Worm (Caenorhabditis elegans): ENCODE data around the gene T08H10.3.

- TF ChIP-seq skn-1 (tag; optimal IDR thresholded peaks at IDR 0.05) (no peak), madf-9 (GFP tag; conservative IDR thresholded peaks at IDR 0.05) (no peak), unc-39 (tag; optimal IDR thresholded peaks at IDR 0.05) (no peak), saeg-2 (GFP tag; IDR thresholded peaks at IDR 0.05) (no peak), dmd-6 (GFP tag; IDR thresholded peaks at IDR 0.05) (no peak), ceh-20 (GFP tag; IDR thresholded peaks at IDR 0.05) (no peak), nhr-77 (tag; optimal IDR thresholded peaks at IDR 0.05) (no peak)
These were observed 33.8 kb downstream of the T08H10.3 start for ce11 chrV:4505000-4505399.
